Fruit fly (Drosophila melanogaster) whole organism: ENCODE measurements around the gene gukh.

Experiments used
- CG8478 ChIP-seq: fragments of >200 bp; optimal IDR thresholded peaks from 2 replicates; lab custom pipeline; 2018; ENCODE audit warnings: inconsistent platforms
- Dll ChIP-seq: fragments of >200 bp; optimal IDR thresholded peaks from 2 replicates; lab custom pipeline; 2017
- EcR ChIP-seq, 2 experiments: fragments of >200 bp; optimal IDR thresholded peaks; 2 replicates each; lab custom pipeline; 2017; ENCODE audit warnings: missing biosample characterization in 2 of 2, missing genetic modification characterization in 2 of 2, missing genetic modification reagents in 2 of 2
- psq ChIP-seq: fragments of >200 bp; optimal IDR thresholded peaks from 2 replicates; lab custom pipeline; 2017
- usp ChIP-seq: fragments of >200 bp; optimal IDR thresholded peaks from 2 replicates; lab custom pipeline; 2017; ENCODE audit warnings: missing biosample characterization, missing genetic modification characterization, mixed read lengths

DNA sequence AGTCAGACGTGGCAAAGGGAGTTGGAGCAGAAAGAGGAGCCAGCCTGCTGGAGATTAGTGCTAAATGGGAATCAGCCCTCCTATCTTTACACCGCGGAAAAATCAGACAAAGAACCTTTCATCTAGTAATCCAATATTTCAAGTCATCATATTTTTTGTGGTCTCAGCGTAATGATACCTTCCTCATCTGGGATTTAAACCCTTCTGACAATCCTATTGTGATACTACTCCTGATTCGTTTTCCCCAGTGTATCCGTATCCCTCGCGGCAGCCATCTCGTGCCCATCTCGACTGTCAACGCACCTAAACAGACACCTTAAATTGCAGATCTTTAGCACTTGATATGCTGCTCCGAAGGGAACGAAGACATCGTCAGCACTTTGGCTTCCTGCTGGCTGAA, 14.5 kb downstream of the gukh start:
- TF ChIP-seq EcR (GFP tag; optimal IDR thresholded peaks at IDR 0.05; lab: Kevin White, UChicago) (no peak), CG8478 (lab: Kevin White, UChicago) (no peak), Dll (no peak), usp (GFP tag; lab: Kevin White, UChicago) (no peak), psq (lab: Kevin White, UChicago) (no peak)
